Fruit fly (Drosophila melanogaster) whole organism, embryonic: ENCODE measurements around the gene CG14339.

Experiments used
- Antp ChIP-seq: fragments of 200-800 bp; sonication (Bioruptor generic); optimal IDR thresholded peaks from 3 replicates; lab custom pipeline; 2016; ENCODE audit warnings: missing biosample characterization, missing genetic modification characterization
- CG10462 ChIP-seq: fragments of 200-800 bp; sonication (Bioruptor generic); optimal IDR thresholded peaks from 2 replicates; lab custom pipeline; 2016; ENCODE audit warnings: missing biosample characterization, missing genetic modification characterization
- CG11093 ChIP-seq: fragments of 200-800 bp; sonication (Bioruptor generic); IDR thresholded peaks from 3 replicates; pipeline ENCODE4 v1.3.6; 2022; ENCODE audit warnings: missing biosample characterization, missing genetic modification characterization
- CG11696 ChIP-seq: fragments of 200-800 bp; sonication (Bioruptor generic); IDR thresholded peaks from 2 replicates; pipeline ENCODE4 v1.3.6; 2022; ENCODE audit warnings: missing biosample characterization, missing genetic modification characterization
- CG1529 ChIP-seq: fragments of 200-800 bp; sonication (Bioruptor generic); optimal IDR thresholded peaks from 3 replicates; lab custom pipeline; 2018; ENCODE audit warnings: missing biosample characterization, missing genetic modification characterization
- CG1832 ChIP-seq: fragments of 200-800 bp; sonication (Bioruptor generic); optimal IDR thresholded peaks from 2 replicates; lab custom pipeline; 2017; ENCODE audit warnings: missing biosample characterization, mild to moderate bottlenecking, missing genetic modification characterization, inconsistent platforms
- CG30403 ChIP-seq: fragments of 200-800 bp; sonication (Bioruptor generic); optimal IDR thresholded peaks from 3 replicates; lab custom pipeline; 2016; ENCODE audit warnings: missing biosample characterization, missing genetic modification characterization
- CG31224 ChIP-seq: fragments of 200-800 bp; sonication (Bioruptor generic); IDR thresholded peaks from 2 replicates; pipeline ENCODE4 v1.3.6; 2022; ENCODE audit warnings: missing biosample characterization, missing genetic modification characterization
- CG31365 ChIP-seq: fragments of 200-800 bp; sonication (Bioruptor generic); optimal IDR thresholded peaks from 2 replicates; lab custom pipeline; 2018; ENCODE audit warnings: missing biosample characterization, mild to moderate bottlenecking, missing genetic modification characterization
- CG32767 ChIP-seq: fragments of 200-800 bp; sonication (Bioruptor generic); IDR thresholded peaks from 2 replicates; pipeline ENCODE4 v1.3.6; 2022; ENCODE audit warnings: missing biosample characterization, missing genetic modification characterization
- CG42726 ChIP-seq: fragments of 200-800 bp; sonication (Bioruptor generic); IDR thresholded peaks from 2 replicates; pipeline ENCODE4 v1.3.6; 2022; ENCODE audit warnings: missing biosample characterization, missing genetic modification characterization; ENCODE audit not compliant: partially characterized antibody
- CG4328 ChIP-seq: fragments of 200-800 bp; sonication (Bioruptor generic); optimal IDR thresholded peaks from 3 replicates; lab custom pipeline; 2017; ENCODE audit warnings: missing biosample characterization, missing genetic modification reagents, missing genetic modification characterization
- CG6689 ChIP-seq: fragments of 200-800 bp; sonication (Bioruptor generic); IDR thresholded peaks from 2 replicates; pipeline ENCODE4 v1.3.6; 2022; ENCODE audit warnings: missing biosample characterization, missing genetic modification characterization
- CG7839 ChIP-seq: fragments of 200-800 bp; sonication (Bioruptor generic); optimal IDR thresholded peaks from 3 replicates; lab custom pipeline; 2018; ENCODE audit warnings: missing biosample characterization, mild to moderate bottlenecking, missing genetic modification characterization, moderate library complexity
- CG7987 ChIP-seq: fragments of 200-800 bp; sonication (Bioruptor generic); optimal IDR thresholded peaks from 2 replicates; lab custom pipeline; 2018; ENCODE audit warnings: missing biosample characterization, mild to moderate bottlenecking, missing genetic modification characterization, moderate library complexity
- Dbx ChIP-seq: fragments of 200-800 bp; sonication (Bioruptor generic); IDR thresholded peaks from 3 replicates; pipeline ENCODE4 v1.3.6; 2022; ENCODE audit warnings: missing biosample characterization, missing genetic modification characterization
- Dek ChIP-seq: fragments of 200-800 bp; sonication (Bioruptor generic); optimal IDR thresholded peaks from 3 replicates; lab custom pipeline; 2019; ENCODE audit warnings: missing biosample characterization, mild to moderate bottlenecking, missing genetic modification characterization, moderate library complexity
- H15 ChIP-seq: fragments of 200-800 bp; sonication (Bioruptor generic); IDR thresholded peaks from 3 replicates; pipeline ENCODE4 v1.3.6; 2022; ENCODE audit warnings: missing biosample characterization, missing genetic modification characterization
- HLH3B ChIP-seq: fragments of 200-800 bp; sonication (Bioruptor generic); IDR thresholded peaks from 2 replicates; pipeline ENCODE4 v1.3.6; 2022; ENCODE audit warnings: missing biosample characterization, missing genetic modification characterization
- Nf-YB ChIP-seq: fragments of 200-800 bp; sonication (Bioruptor generic); optimal IDR thresholded peaks from 3 replicates; lab custom pipeline; 2019; ENCODE audit warnings: missing biosample characterization, mild to moderate bottlenecking, missing genetic modification characterization, moderate library complexity
- Ptx1 ChIP-seq: fragments of 200-800 bp; sonication (Bioruptor generic); IDR thresholded peaks from 2 replicates; pipeline ENCODE4 v1.3.6; 2022; ENCODE audit warnings: missing biosample characterization, missing genetic modification characterization
- Sox100B ChIP-seq: fragments of 200-800 bp; sonication (Bioruptor generic); optimal IDR thresholded peaks from 3 replicates; lab custom pipeline; 2018; ENCODE audit warnings: missing biosample characterization, mild to moderate bottlenecking, missing genetic modification characterization
- Sry-β ChIP-seq: fragments of 200-800 bp; sonication (Bioruptor generic); optimal IDR thresholded peaks from 2 replicates; lab custom pipeline; 2018; ENCODE audit warnings: missing biosample characterization, mild to moderate bottlenecking, missing genetic modification characterization, moderate library complexity
- Stat92E ChIP-seq, 3 experiments: fragments of >200 bp in 2 of 3; fragments of 200-800 bp in 1 of 3; sonication (Bioruptor generic) in 1 of 3; optimal IDR thresholded peaks; 2 replicates each; lab custom pipeline; 2017 to 2019; ENCODE audit warnings: missing biosample characterization in 3 of 3, missing genetic modification characterization in 3 of 3, mild to moderate bottlenecking in 1 of 3, moderate library complexity in 1 of 3
- Trl ChIP-seq, 3 experiments: fragments of >200 bp in 2 of 3; fragments of 200-800 bp in 1 of 3; sonication (Bioruptor generic) in 1 of 3; optimal IDR thresholded peaks; 2 replicates in 1 of 3; 3 replicates in 2 of 3; lab custom pipeline; 2016 to 2017; ENCODE audit warnings: missing biosample characterization in 1 of 3, missing genetic modification characterization in 1 of 3
- Vsx1 ChIP-seq: fragments of 200-800 bp; sonication (Bioruptor generic); optimal IDR thresholded peaks from 2 replicates; lab custom pipeline; 2017; ENCODE audit warnings: missing biosample characterization, mild to moderate bottlenecking, missing genetic modification characterization, missing genetic modification reagents
- Xbp1 ChIP-seq: fragments of 200-800 bp; sonication (Bioruptor generic); optimal IDR thresholded peaks from 3 replicates; lab custom pipeline; 2016; ENCODE audit warnings: missing biosample characterization, mild to moderate bottlenecking, missing genetic modification characterization
- ara ChIP-seq: fragments of 200-800 bp; sonication (Bioruptor generic); IDR thresholded peaks from 2 replicates; pipeline ENCODE4 v1.3.6; 2022; ENCODE audit warnings: missing biosample characterization, missing genetic modification characterization
- bigmax ChIP-seq: fragments of 200-800 bp; sonication (Bioruptor generic); optimal IDR thresholded peaks from 2 replicates; lab custom pipeline; 2018; ENCODE audit warnings: missing biosample characterization, mild to moderate bottlenecking, missing genetic modification characterization
- bowl ChIP-seq: fragments of 200-800 bp; sonication (Bioruptor generic); IDR thresholded peaks from 2 replicates; pipeline ENCODE4 v1.3.6; 2022; ENCODE audit warnings: missing biosample characterization, missing genetic modification characterization
- cg ChIP-seq: fragments of 200-800 bp; sonication (Bioruptor generic); optimal IDR thresholded peaks from 3 replicates; lab custom pipeline; 2019; ENCODE audit warnings: missing biosample characterization, mild to moderate bottlenecking, missing genetic modification characterization, moderate library complexity
- dmrt99B ChIP-seq: fragments of 200-800 bp; sonication (Bioruptor generic); optimal IDR thresholded peaks from 2 replicates; lab custom pipeline; 2018; ENCODE audit warnings: missing biosample characterization, mild to moderate bottlenecking, missing genetic modification characterization, moderate library complexity
- fu2 ChIP-seq: fragments of 200-800 bp; sonication (Bioruptor generic); optimal IDR thresholded peaks from 2 replicates; lab custom pipeline; 2016; ENCODE audit warnings: missing biosample characterization, missing genetic modification characterization
- gem ChIP-seq: fragments of 200-800 bp; sonication (Bioruptor generic); optimal IDR thresholded peaks from 2 replicates; lab custom pipeline; 2019; ENCODE audit warnings: missing biosample characterization, mild to moderate bottlenecking, missing genetic modification characterization, moderate library complexity
- kni ChIP-seq: fragments of 200-800 bp; sonication (Bioruptor generic); optimal IDR thresholded peaks from 3 replicates; lab custom pipeline; 2017; ENCODE audit warnings: mild to moderate bottlenecking, missing biosample characterization, missing genetic modification reagents, missing genetic modification characterization
- lab ChIP-seq: fragments of 200-800 bp; sonication (Bioruptor generic); optimal IDR thresholded peaks from 3 replicates; lab custom pipeline; 2017; ENCODE audit warnings: missing biosample characterization, missing genetic modification characterization, mild to moderate bottlenecking, moderate library complexity, missing genetic modification reagents
- mam ChIP-seq: fragments of 200-800 bp; sonication (Bioruptor generic); optimal IDR thresholded peaks from 3 replicates; lab custom pipeline; 2016; ENCODE audit warnings: missing biosample characterization, missing genetic modification characterization
- nerfin-1 ChIP-seq: fragments of 200-800 bp; sonication (Bioruptor generic); optimal IDR thresholded peaks from 3 replicates; lab custom pipeline; 2019; ENCODE audit warnings: missing biosample characterization, mild to moderate bottlenecking, missing genetic modification characterization, moderate library complexity
- pita ChIP-seq: fragments of 200-800 bp; sonication (Bioruptor generic); optimal IDR thresholded peaks from 2 replicates; lab custom pipeline; 2017; ENCODE audit warnings: missing biosample characterization, mild to moderate bottlenecking, missing genetic modification characterization
- pum ChIP-seq: fragments of 200-800 bp; sonication (Bioruptor generic); optimal IDR thresholded peaks from 2 replicates; lab custom pipeline; 2016; ENCODE audit warnings: missing biosample characterization, missing genetic modification characterization
- shn ChIP-seq: fragments of 200-800 bp; sonication (Bioruptor generic); optimal IDR thresholded peaks from 3 replicates; lab custom pipeline; 2016; ENCODE audit warnings: missing biosample characterization, missing genetic modification characterization
- sna ChIP-seq: fragments of 200-800 bp; sonication (Bioruptor generic); IDR thresholded peaks from 2 replicates; pipeline ENCODE4 v1.3.6; 2022; ENCODE audit warnings: missing biosample characterization, missing genetic modification characterization; ENCODE audit not compliant: partially characterized antibody
- so ChIP-seq: fragments of 200-800 bp; sonication (Bioruptor generic); IDR thresholded peaks from 3 replicates; pipeline ENCODE4 v1.3.6; 2022; ENCODE audit warnings: missing biosample characterization, missing genetic modification characterization
- stc ChIP-seq: fragments of 200-800 bp; sonication (Bioruptor generic); IDR thresholded peaks from 2 replicates; pipeline ENCODE4 v1.3.6; 2022; ENCODE audit warnings: missing biosample characterization, missing genetic modification characterization
- stwl ChIP-seq: fragments of 200-800 bp; sonication (Bioruptor generic); optimal IDR thresholded peaks from 3 replicates; lab custom pipeline; 2018; ENCODE audit warnings: missing biosample characterization, mild to moderate bottlenecking, missing genetic modification characterization, moderate library complexity
- unpg ChIP-seq: fragments of 200-800 bp; sonication (Bioruptor generic); optimal IDR thresholded peaks from 3 replicates; lab custom pipeline; 2018; ENCODE audit warnings: missing biosample characterization, mild to moderate bottlenecking, missing genetic modification characterization, moderate library complexity
- wdn ChIP-seq: fragments of 200-800 bp; sonication (Bioruptor generic); IDR thresholded peaks from 2 replicates; pipeline ENCODE4 v1.3.6; 2022; ENCODE audit warnings: missing biosample characterization, missing genetic modification characterization

The CG14339 gene

DNA sequence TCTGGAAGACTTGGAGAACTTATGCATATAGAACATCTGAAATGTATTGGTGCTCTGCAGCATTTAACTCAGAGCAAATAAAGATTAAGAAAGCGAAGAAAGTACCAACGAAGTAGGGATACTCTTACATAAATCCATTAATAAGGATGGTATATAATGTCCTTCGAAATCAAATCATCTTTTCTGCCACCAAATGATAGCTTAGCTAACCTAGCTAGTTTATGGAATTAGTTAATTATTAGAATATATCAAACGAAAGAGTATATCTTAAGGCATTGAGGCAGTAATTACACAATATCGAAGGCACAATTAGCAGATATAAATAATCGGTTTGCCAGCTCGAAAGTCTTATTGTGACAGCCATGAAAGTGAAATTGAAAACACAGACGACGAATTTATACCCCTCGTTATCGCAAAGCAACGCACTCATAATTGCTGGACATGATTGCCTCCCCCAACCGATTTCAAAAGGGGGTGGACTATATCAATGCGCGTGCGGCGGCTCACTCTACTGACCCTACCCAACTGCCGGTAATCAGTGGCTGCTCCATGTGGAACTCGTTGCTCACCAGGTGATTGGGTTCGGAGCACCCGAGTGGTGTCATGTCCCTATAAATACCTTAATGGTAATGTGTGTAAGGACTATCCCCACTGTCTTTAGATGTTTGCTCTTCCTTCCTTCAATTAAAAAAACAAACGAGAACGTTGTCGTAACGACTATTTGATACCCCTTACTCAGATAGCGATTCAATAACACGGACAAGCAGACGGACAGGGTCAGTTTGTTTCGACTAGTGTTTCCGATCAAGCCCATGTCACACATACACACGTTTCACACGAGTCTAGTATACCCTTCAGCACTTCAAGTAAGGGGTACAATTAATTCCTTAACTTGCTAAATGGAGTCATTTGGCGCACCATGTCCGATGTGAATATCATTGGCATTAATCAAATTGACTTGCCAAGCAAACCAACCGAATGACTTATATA is 36.3 kb downstream of the CG14339 start:
- TF ChIP-seq Ptx1 (peak; percentile 59), Sox100B (GFP tag; lab: Kevin White, UChicago) (no peak), ara (GFP tag; lab: Robert Waterston, UW) (no peak), Dbx (GFP tag; lab: Robert Waterston, UW) (no peak), bowl (no peak), lab (peak; percentile 73), Xbp1 (GFP tag; lab: Kevin White, UChicago) (peak; percentile 56), CG31365 (no peak), pum (GFP tag; lab: Kevin White, UChicago) (peak; percentile 10), dmrt99B (peak; percentile 73), sna (GFP tag; lab: Robert Waterston, UW) (no peak), CG11093 (GFP tag; lab: Robert Waterston, UW) (no peak), bigmax (no peak), kni (GFP tag; lab: Kevin White, UChicago) (no peak), HLH3B (GFP tag; lab: Robert Waterston, UW) (peak; percentile 43), cg (GFP tag; lab: Kevin White, UChicago) (no peak), wdn (GFP tag; lab: Robert Waterston, UW) (no peak), stwl (no peak), stc (GFP tag; lab: Robert Waterston, UW) (peak; percentile 23; the same call in 1 of the 2 replicates), Sry-β (GFP tag; lab: Kevin White, UChicago) (no peak), CG7987 (GFP tag; lab: Kevin White, UChicago) (no peak), CG4328 (GFP tag; lab: Kevin White, UChicago) (no peak), Vsx1 (GFP tag; lab: Kevin White, UChicago) (no peak), unpg (GFP tag; lab: Kevin White, UChicago) (peak; percentile 59), CG6689 (no peak), nerfin-1 (tag; lab: Kevin White, UChicago) (peak; percentile 11), CG30403 (GFP tag; lab: Kevin White, UChicago) (peak; percentile 55), mam (peak; percentile 52), Stat92E (GFP tag; optimal IDR thresholded peaks at IDR 0.05; lab: Kevin White, UChicago) (no peak), CG31224 (GFP tag; lab: Robert Waterston, UW) (0 out of 2 replicates have a peak, but pooled peaks have one; percentile 23), gem (tag; lab: Kevin White, UChicago) (peak; percentile 81), Dek (tag; lab: Kevin White, UChicago) (peak; percentile 53), CG42726 (GFP tag; lab: Robert Waterston, UW) (no peak), H15 (GFP tag; lab: Robert Waterston, UW) (no peak), CG1832 (GFP tag; lab: Kevin White, UChicago) (no peak), CG7839 (tag; lab: Kevin White, UChicago) (peak; percentile 67), so (no peak), Nf-YB (GFP tag; lab: Kevin White, UChicago) (no peak), Antp (GFP tag; lab: Kevin White, UChicago) (peak; percentile 28), shn (GFP tag; lab: Kevin White, UChicago) (no peak), fu2 (GFP tag; lab: Kevin White, UChicago) (no peak), CG10462 (GFP tag; lab: Kevin White, UChicago) (peak; percentile 1), pita (GFP tag; lab: Kevin White, UChicago) (no peak), CG32767 (GFP tag; lab: Robert Waterston, UW) (0 out of 2 replicates have a peak, but pooled peaks have one; percentile 40), CG11696 (GFP tag; lab: Robert Waterston, UW) (no peak), Trl (optimal IDR thresholded peaks at IDR 0.05; lab: Kevin White, UChicago) (no peak), Trl (GFP tag; optimal IDR thresholded peaks at IDR 0.05; lab: Kevin White, UChicago) (no peak), CG1529 (peak; percentile 42)
